ENCODE assay signal across 1 fruit fly cellular context in genomic region chr2L:4930541-4930940, dm6.
TF ChIP-seq lines count a peak whose summit lies in the region.

No protein-coding gene starts in this region.

TF ChIP-seq in whole organism, embryonic, 481 proteins besides CTCF, POLR2A, EP300 and RAD21 (continued from another document and continues in another):
- peak; percentile 68; the same call in 2 of the 3 replicates for TF ChIP-seq ci (GFP tag; IDR thresholded peaks at IDR 0.05; lab: Robert Waterston, UW)
- TF ChIP-seq grau (tag; optimal IDR thresholded peaks at IDR 0.05; lab: Kevin White, UChicago): peak; percentile 14
- TF ChIP-seq grn (GFP tag; optimal IDR thresholded peaks at IDR 0.05; lab: Kevin White, UChicago): no peak
- TF ChIP-seq Drgx (GFP tag; IDR thresholded peaks at IDR 0.05; lab: Robert Waterston, UW): peak; percentile 44
- peak; percentile 83 for TF ChIP-seq sens (GFP tag; lab: Kevin White, UChicago)
- TF ChIP-seq Nf-YA (GFP tag; IDR thresholded peaks at IDR 0.05; lab: Robert Waterston, UW): no peak
- TF ChIP-seq CG14710 (tag; optimal IDR thresholded peaks at IDR 0.05; lab: Kevin White, UChicago): no peak
- no peak for TF ChIP-seq CG5953 (GFP tag; IDR thresholded peaks at IDR 0.05; lab: Robert Waterston, UW)
- peak; percentile 20 for TF ChIP-seq CG15269 (tag; optimal IDR thresholded peaks at IDR 0.05; lab: Kevin White, UChicago)
- no peak for TF ChIP-seq CG11085 (GFP tag; IDR thresholded peaks at IDR 0.05; lab: Robert Waterston, UW)
- TF ChIP-seq CG2678 (tag; optimal IDR thresholded peaks at IDR 0.05; lab: Kevin White, UChicago): peak; percentile 37
- no peak for TF ChIP-seq Opbp (GFP tag; IDR thresholded peaks at IDR 0.05; lab: Robert Waterston, UW; ENCODE audit: partially characterized antibody)
- TF ChIP-seq stwl (tag; optimal IDR thresholded peaks at IDR 0.05; lab: Kevin White, UChicago): no peak
- TF ChIP-seq NC2α (GFP tag; optimal IDR thresholded peaks at IDR 0.05; lab: Kevin White, UChicago): no peak
- TF ChIP-seq CG4328 (GFP tag; optimal IDR thresholded peaks at IDR 0.05; lab: Kevin White, UChicago): no peak
- TF ChIP-seq CG31441 (GFP tag; IDR thresholded peaks at IDR 0.05; lab: Robert Waterston, UW): no peak
- TF ChIP-seq Eip74EF (GFP tag; optimal IDR thresholded peaks at IDR 0.05; lab: Kevin White, UChicago): no peak
- no peak for TF ChIP-seq sd (tag; optimal IDR thresholded peaks at IDR 0.05; lab: Kevin White, UChicago)
- TF ChIP-seq CG17912 (GFP tag; optimal IDR thresholded peaks at IDR 0.05; lab: Kevin White, UChicago): no peak
- no peak for TF ChIP-seq HmgZ (tag; optimal IDR thresholded peaks at IDR 0.05; lab: Kevin White, UChicago)
- no peak for TF ChIP-seq vfl (GFP tag; optimal IDR thresholded peaks at IDR 0.05; lab: Kevin White, UChicago)
- TF ChIP-seq gcm (GFP tag; optimal IDR thresholded peaks at IDR 0.05; lab: Kevin White, UChicago): no peak
- TF ChIP-seq sna (GFP tag; IDR thresholded peaks at IDR 0.05; lab: Robert Waterston, UW; ENCODE audit: partially characterized antibody): no peak
- peak; percentile 34 for TF ChIP-seq lab (GFP tag; optimal IDR thresholded peaks at IDR 0.05; lab: Kevin White, UChicago)
- TF ChIP-seq pnt (GFP tag; optimal IDR thresholded peaks at IDR 0.05; lab: Kevin White, UChicago): no peak
- no peak for TF ChIP-seq CG13775 (GFP tag; optimal IDR thresholded peaks at IDR 0.05; lab: Kevin White, UChicago)
- no peak for TF ChIP-seq oc (tag; optimal IDR thresholded peaks at IDR 0.05; lab: Kevin White, UChicago)
- TF ChIP-seq da (GFP tag; optimal IDR thresholded peaks at IDR 0.05; lab: Kevin White, UChicago): no peak
- peak; percentile 26 for TF ChIP-seq CG13424 (tag; optimal IDR thresholded peaks at IDR 0.05; lab: Kevin White, UChicago)
- TF ChIP-seq Nf-YB (GFP tag; optimal IDR thresholded peaks at IDR 0.05; lab: Kevin White, UChicago): no peak
- no peak for TF ChIP-seq CG15011 (GFP tag; optimal IDR thresholded peaks at IDR 0.05; lab: Kevin White, UChicago)
- 0 out of 2 replicates have a peak, but pooled peaks have one; percentile 3 for TF ChIP-seq CG14667 (GFP tag; IDR thresholded peaks at IDR 0.05; lab: Robert Waterston, UW)
- TF ChIP-seq Dip2 (GFP tag; IDR thresholded peaks at IDR 0.05; lab: Robert Waterston, UW): no peak
- no peak for TF ChIP-seq CG30020 (tag; optimal IDR thresholded peaks at IDR 0.05; lab: Kevin White, UChicago)
- no peak for TF ChIP-seq repo (GFP tag; optimal IDR thresholded peaks at IDR 0.05; lab: Kevin White, UChicago)
- no peak for TF ChIP-seq ewg (GFP tag; optimal IDR thresholded peaks at IDR 0.05; lab: Kevin White, UChicago)
- no peak for TF ChIP-seq psq (GFP tag; optimal IDR thresholded peaks at IDR 0.05; lab: Kevin White, UChicago)
- no peak for TF ChIP-seq CG4707 (GFP tag; optimal IDR thresholded peaks at IDR 0.05; lab: Kevin White, UChicago)
- no peak for TF ChIP-seq mirr (GFP tag; optimal IDR thresholded peaks at IDR 0.05; lab: Kevin White, UChicago)
- TF ChIP-seq CG9876 (GFP tag; optimal IDR thresholded peaks at IDR 0.05; lab: Kevin White, UChicago): no peak
- no peak for TF ChIP-seq CG9727 (GFP tag; optimal IDR thresholded peaks at IDR 0.05; lab: Kevin White, UChicago)
- TF ChIP-seq Dad (GFP tag; optimal IDR thresholded peaks at IDR 0.05; lab: Kevin White, UChicago): no peak
- TF ChIP-seq zen (tag; optimal IDR thresholded peaks at IDR 0.05; lab: Kevin White, UChicago): no peak
- no peak for TF ChIP-seq lbe (GFP tag; optimal IDR thresholded peaks at IDR 0.05; lab: Kevin White, UChicago)
- no peak for TF ChIP-seq pan (optimal IDR thresholded peaks at IDR 0.05; lab: Kevin White, UChicago)
- peak in 1 of 2 experiments; percentile 21 for TF ChIP-seq pan (GFP tag; optimal IDR thresholded peaks at IDR 0.05 in 1 of 2, IDR thresholded peaks at IDR 0.05 in 1 of 2)
- TF ChIP-seq CG17186 (GFP tag; optimal IDR thresholded peaks at IDR 0.05; lab: Kevin White, UChicago): no peak
- no peak for TF ChIP-seq Ptx1 (GFP tag; IDR thresholded peaks at IDR 0.05; lab: Robert Waterston, UW)
- TF ChIP-seq CG6175 (GFP tag; IDR thresholded peaks at IDR 0.05; lab: Robert Waterston, UW): no peak
- TF ChIP-seq CG8478 (optimal IDR thresholded peaks at IDR 0.05; lab: Kevin White, UChicago): no peak
- no peak for TF ChIP-seq CG12391 (tag; optimal IDR thresholded peaks at IDR 0.05; lab: Kevin White, UChicago)
- no peak for TF ChIP-seq Abd-B (GFP tag; optimal IDR thresholded peaks at IDR 0.05; lab: Kevin White, UChicago)
- no peak for TF ChIP-seq Ada2b (GFP tag; IDR thresholded peaks at IDR 0.05; lab: Robert Waterston, UW)
- TF ChIP-seq CG8924 (tag; optimal IDR thresholded peaks at IDR 0.05; lab: Kevin White, UChicago): no peak
- TF ChIP-seq usp (GFP tag; optimal IDR thresholded peaks at IDR 0.05; lab: Kevin White, UChicago): no peak
- no peak for TF ChIP-seq jumu (GFP tag; optimal IDR thresholded peaks at IDR 0.05; lab: Kevin White, UChicago)
- TF ChIP-seq CG5180 (GFP tag; optimal IDR thresholded peaks at IDR 0.05; lab: Kevin White, UChicago): no peak
- no peak for TF ChIP-seq nerfin-1 (tag; optimal IDR thresholded peaks at IDR 0.05; lab: Kevin White, UChicago)
- no peak for TF ChIP-seq MTF-1 (GFP tag; optimal IDR thresholded peaks at IDR 0.05; lab: Kevin White, UChicago; ENCODE audit: borderline replicate concordance)
- no peak for TF ChIP-seq CG13287 (GFP tag; IDR thresholded peaks at IDR 0.05; lab: Robert Waterston, UW; ENCODE audit: partially characterized antibody)
- no peak for TF ChIP-seq CG12236 (GFP tag; optimal IDR thresholded peaks at IDR 0.05; lab: Kevin White, UChicago)
- no peak for TF ChIP-seq her (GFP tag; optimal IDR thresholded peaks at IDR 0.05; lab: Kevin White, UChicago)
- no peak for TF ChIP-seq CG14441 (GFP tag; IDR thresholded peaks at IDR 0.05; lab: Robert Waterston, UW)
- TF ChIP-seq sr (GFP tag; IDR thresholded peaks at IDR 0.05; lab: Robert Waterston, UW): no peak
- no peak for TF ChIP-seq CG2889 (GFP tag; IDR thresholded peaks at IDR 0.05; lab: Robert Waterston, UW)
- TF ChIP-seq inv (GFP tag; IDR thresholded peaks at IDR 0.05; lab: Robert Waterston, UW; ENCODE audit: partially characterized antibody): no peak
- peak; percentile 17 for TF ChIP-seq CG2120 (GFP tag; optimal IDR thresholded peaks at IDR 0.05; lab: Kevin White, UChicago)
- TF ChIP-seq Sox100B (GFP tag; optimal IDR thresholded peaks at IDR 0.05; lab: Kevin White, UChicago): no peak
- TF ChIP-seq wor (GFP tag; IDR thresholded peaks at IDR 0.05; lab: Robert Waterston, UW): no peak
- no peak for TF ChIP-seq z (GFP tag; IDR thresholded peaks at IDR 0.05; lab: Robert Waterston, UW)
- no peak for TF ChIP-seq sisA (GFP tag; IDR thresholded peaks at IDR 0.05; lab: Robert Waterston, UW)
- no peak for TF ChIP-seq MESR4 (GFP tag; optimal IDR thresholded peaks at IDR 0.05; lab: Kevin White, UChicago)
- TF ChIP-seq CG17829 (tag; optimal IDR thresholded peaks at IDR 0.05; lab: Kevin White, UChicago): no peak
- TF ChIP-seq CG34224 (GFP tag; IDR thresholded peaks at IDR 0.05; lab: Robert Waterston, UW; ENCODE audit: partially characterized antibody): no peak
- TF ChIP-seq pros (GFP tag; optimal IDR thresholded peaks at IDR 0.05; lab: Kevin White, UChicago): no peak
- no peak for TF ChIP-seq Xbp1 (GFP tag; optimal IDR thresholded peaks at IDR 0.05; lab: Kevin White, UChicago)
- no peak for TF ChIP-seq Kr (GFP tag; optimal IDR thresholded peaks at IDR 0.05; lab: Kevin White, UChicago)
- TF ChIP-seq hbn (GFP tag; IDR thresholded peaks at IDR 0.05; lab: Robert Waterston, UW; ENCODE audit: partially characterized antibody): no peak
- TF ChIP-seq CG15514 (GFP tag; optimal IDR thresholded peaks at IDR 0.05; lab: Kevin White, UChicago): no peak
- no peak for TF ChIP-seq p53 (GFP tag; optimal IDR thresholded peaks at IDR 0.05; lab: Kevin White, UChicago)
- peak; percentile 19 for TF ChIP-seq Oli (tag; optimal IDR thresholded peaks at IDR 0.05; lab: Kevin White, UChicago)
- TF ChIP-seq maf-S (GFP tag; optimal IDR thresholded peaks at IDR 0.05; lab: Kevin White, UChicago): no peak
- peak; percentile 14 for TF ChIP-seq Fer3 (tag; optimal IDR thresholded peaks at IDR 0.05; lab: Kevin White, UChicago)
- TF ChIP-seq HmgD (GFP tag; optimal IDR thresholded peaks at IDR 0.05; lab: Kevin White, UChicago): no peak
- TF ChIP-seq D19A (tag; optimal IDR thresholded peaks at IDR 0.05; lab: Kevin White, UChicago): no peak
- TF ChIP-seq gem (tag; optimal IDR thresholded peaks at IDR 0.05; lab: Kevin White, UChicago): peak; percentile 49
- no peak for TF ChIP-seq Oaz (GFP tag; IDR thresholded peaks at IDR 0.05; lab: Robert Waterston, UW)
- TF ChIP-seq CG12104 (GFP tag; optimal IDR thresholded peaks at IDR 0.05; lab: Kevin White, UChicago): no peak
- no peak for TF ChIP-seq CG8089 (GFP tag; optimal IDR thresholded peaks at IDR 0.05; lab: Kevin White, UChicago)
- no peak for TF ChIP-seq run (tag; optimal IDR thresholded peaks at IDR 0.05; lab: Kevin White, UChicago)
- no peak for TF ChIP-seq Hmr (GFP tag; optimal IDR thresholded peaks at IDR 0.05; lab: Kevin White, UChicago)
- TF ChIP-seq E2f1 (GFP tag; IDR thresholded peaks at IDR 0.05; lab: Robert Waterston, UW): peak; percentile 15; the same call in 1 of the 2 replicates
- no peak for TF ChIP-seq al (GFP tag; IDR thresholded peaks at IDR 0.05; lab: Robert Waterston, UW)
- TF ChIP-seq Deaf1 (tag; optimal IDR thresholded peaks at IDR 0.05; lab: Kevin White, UChicago): no peak
- no peak for TF ChIP-seq CG9437 (GFP tag; optimal IDR thresholded peaks at IDR 0.05; lab: Kevin White, UChicago)
- no peak for TF ChIP-seq zfh1 (GFP tag; IDR thresholded peaks at IDR 0.05; lab: Robert Waterston, UW)
- TF ChIP-seq CG1647 (GFP tag; optimal IDR thresholded peaks at IDR 0.05; lab: Kevin White, UChicago): no peak
- TF ChIP-seq CG31224 (GFP tag; IDR thresholded peaks at IDR 0.05; lab: Robert Waterston, UW): no peak
- no peak for TF ChIP-seq ash1 (GFP tag; optimal IDR thresholded peaks at IDR 0.05; lab: Kevin White, UChicago)
- no peak for TF ChIP-seq Atf-2 (GFP tag; optimal IDR thresholded peaks at IDR 0.05; lab: Kevin White, UChicago)
- TF ChIP-seq ken (GFP tag; IDR thresholded peaks at IDR 0.05; lab: Robert Waterston, UW): no peak
- no peak for TF ChIP-seq CG2875 (GFP tag; optimal IDR thresholded peaks at IDR 0.05; lab: Kevin White, UChicago)
- TF ChIP-seq CG3838 (GFP tag; optimal IDR thresholded peaks at IDR 0.05; lab: Kevin White, UChicago): no peak
- no peak for TF ChIP-seq CG9797 (GFP tag; optimal IDR thresholded peaks at IDR 0.05; lab: Kevin White, UChicago)
- TF ChIP-seq Dref (GFP tag; IDR thresholded peaks at IDR 0.05; lab: Robert Waterston, UW): no peak
- TF ChIP-seq peb (GFP tag; IDR thresholded peaks at IDR 0.05; lab: Robert Waterston, UW): no peak
- no peak for TF ChIP-seq Scr (GFP tag; IDR thresholded peaks at IDR 0.05; lab: Robert Waterston, UW; ENCODE audit: partially characterized antibody)
- TF ChIP-seq row (GFP tag; IDR thresholded peaks at IDR 0.05; lab: Robert Waterston, UW): peak; percentile 30; the same call in 1 of the 3 replicates
- no peak for TF ChIP-seq Taf1 (GFP tag; IDR thresholded peaks at IDR 0.05; lab: Robert Waterston, UW)
- TF ChIP-seq CG34376 (GFP tag; optimal IDR thresholded peaks at IDR 0.05; lab: Kevin White, UChicago): no peak
- peak; percentile 1 for TF ChIP-seq CG12071 (GFP tag; optimal IDR thresholded peaks at IDR 0.05; lab: Kevin White, UChicago)
- no peak for TF ChIP-seq CG42726 (GFP tag; IDR thresholded peaks at IDR 0.05; lab: Robert Waterston, UW; ENCODE audit: partially characterized antibody)
- no peak for TF ChIP-seq caup (GFP tag; optimal IDR thresholded peaks at IDR 0.05; lab: Kevin White, UChicago; ENCODE audit: severe bottlenecking)
- no peak for TF ChIP-seq Optix (GFP tag; IDR thresholded peaks at IDR 0.05; lab: Robert Waterston, UW)
- no peak for TF ChIP-seq NK7.1 (GFP tag; optimal IDR thresholded peaks at IDR 0.05; lab: Kevin White, UChicago)
- no peak for TF ChIP-seq Hsf (GFP tag; optimal IDR thresholded peaks at IDR 0.05; lab: Kevin White, UChicago)
- TF ChIP-seq Hand (GFP tag; optimal IDR thresholded peaks at IDR 0.05; lab: Kevin White, UChicago): no peak
- TF ChIP-seq rib (GFP tag; IDR thresholded peaks at IDR 0.05; lab: Robert Waterston, UW): no peak
- no peak for TF ChIP-seq yki (optimal IDR thresholded peaks at IDR 0.05; lab: Kevin White, UChicago)
- TF ChIP-seq ranshi (GFP tag; IDR thresholded peaks at IDR 0.05; lab: Robert Waterston, UW): no peak
- TF ChIP-seq ara (GFP tag; IDR thresholded peaks at IDR 0.05; lab: Robert Waterston, UW): peak; percentile 39; the same call in 1 of the 2 replicates
- TF ChIP-seq Aef1 (GFP tag; IDR thresholded peaks at IDR 0.05; lab: Robert Waterston, UW): no peak
- no peak for TF ChIP-seq prd (optimal IDR thresholded peaks at IDR 0.05; lab: Kevin White, UChicago)
- no peak for TF ChIP-seq prd (GFP tag; IDR thresholded peaks at IDR 0.05; lab: Robert Waterston, UW)
- TF ChIP-seq Vsx1 (GFP tag; optimal IDR thresholded peaks at IDR 0.05; lab: Kevin White, UChicago): no peak
- TF ChIP-seq gcm2 (GFP tag; optimal IDR thresholded peaks at IDR 0.05; lab: Kevin White, UChicago): no peak
- no peak for TF ChIP-seq CG10147 (GFP tag; optimal IDR thresholded peaks at IDR 0.05; lab: Kevin White, UChicago)
- TF ChIP-seq Trl (optimal IDR thresholded peaks at IDR 0.05; lab: Kevin White, UChicago): no peak
- TF ChIP-seq Trl (GFP tag; optimal IDR thresholded peaks at IDR 0.05; lab: Kevin White, UChicago): no peak
- TF ChIP-seq pum (GFP tag; optimal IDR thresholded peaks at IDR 0.05; lab: Kevin White, UChicago): no peak
- no peak for TF ChIP-seq Ssrp (tag; optimal IDR thresholded peaks at IDR 0.05; lab: Kevin White, UChicago)
- no peak for TF ChIP-seq sens-2 (GFP tag; IDR thresholded peaks at IDR 0.05; lab: Robert Waterston, UW)
- no peak for TF ChIP-seq CG4282 (GFP tag; optimal IDR thresholded peaks at IDR 0.05; lab: Kevin White, UChicago)
- TF ChIP-seq chinmo (GFP tag; IDR thresholded peaks at IDR 0.05; lab: Robert Waterston, UW; ENCODE audit: partially characterized antibody): no peak
- TF ChIP-seq CG14050 (GFP tag; IDR thresholded peaks at IDR 0.05; lab: Robert Waterston, UW): 0 out of 3 replicates have a peak, but pooled peaks have one; percentile 10
- TF ChIP-seq CG12155 (GFP tag; optimal IDR thresholded peaks at IDR 0.05; lab: Kevin White, UChicago): no peak
- TF ChIP-seq Dfd (GFP tag; optimal IDR thresholded peaks at IDR 0.05; lab: Kevin White, UChicago): no peak
- no peak for TF ChIP-seq Lhr (GFP tag; optimal IDR thresholded peaks at IDR 0.05; lab: Kevin White, UChicago)
- no peak for TF ChIP-seq CG12659 (GFP tag; optimal IDR thresholded peaks at IDR 0.05; lab: Kevin White, UChicago)
